Worm (Caenorhabditis elegans) whole organism, L1 larva: ENCODE data around the gene mms-19.

Experiments used
- aha-1 ChIP-seq: fragments of 150-350 bp; optimal IDR thresholded peaks from 2 replicates; lab custom pipeline; 2014; ENCODE audit warnings: missing biosample characterization, missing genetic modification characterization
- aly-2 ChIP-seq: fragments of 150-350 bp; optimal IDR thresholded peaks from 2 replicates; lab custom pipeline; 2014; ENCODE audit warnings: missing biosample characterization, missing genetic modification characterization
- blmp-1 ChIP-seq: fragments of 150-350 bp; optimal IDR thresholded peaks from 2 replicates; lab custom pipeline; 2014; ENCODE audit warnings: missing biosample characterization, missing genetic modification characterization
- ceh-63 ChIP-seq: fragments of 200-800 bp; sonication (Bioruptor generic); optimal IDR thresholded peaks from 2 replicates; lab custom pipeline; 2018; ENCODE audit warnings: mild to moderate bottlenecking, missing genetic modification characterization, missing compliant biosample characterization
- ceh-82 ChIP-seq, 3 experiments: fragments of 150-350 bp in 1 of 3; sonication (generic microtip) in 2 of 3; optimal IDR thresholded peaks; 2 replicates each; lab custom pipeline; 2014 to 2017; ENCODE audit warnings: missing biosample characterization in 3 of 3, missing genetic modification characterization in 3 of 3
- ceh-90 ChIP-seq: sonication (generic microtip); optimal IDR thresholded peaks from 2 replicates; lab custom pipeline; 2016; ENCODE audit warnings: missing genetic modification characterization, missing compliant biosample characterization
- dpl-1 ChIP-seq, 3 experiments: fragments of 150-350 bp in 2 of 3; sonication (generic microtip) in 1 of 3; optimal IDR thresholded peaks; 2 replicates each; lab custom pipeline; 2014 to 2017; ENCODE audit warnings: missing biosample characterization in 3 of 3, missing genetic modification characterization in 3 of 3, missing genetic modification reagents in 3 of 3
- efl-1 ChIP-seq, 4 experiments: fragments of 150-350 bp; optimal IDR thresholded peaks in 3 of 4; peaks in 1 of 4; 1 replicate in 1 of 4; 2 replicates in 3 of 4; lab custom pipeline; 2014; ENCODE audit warnings: missing biosample characterization in 2 of 4, missing genetic modification characterization in 2 of 4, missing genetic modification reagents in 2 of 4
- ets-5 ChIP-seq: fragments of 200-800 bp; sonication (Bioruptor generic); IDR thresholded peaks from 2 replicates; pipeline ENCODE4 v1.3.6; 2022; ENCODE audit warnings: missing genetic modification characterization, missing compliant biosample characterization
- hlh-4 ChIP-seq: sonication (generic microtip); optimal IDR thresholded peaks from 2 replicates; lab custom pipeline; 2016; ENCODE audit warnings: mild to moderate bottlenecking, missing genetic modification characterization, missing compliant biosample characterization
- lin-14 ChIP-seq: fragments of 200-800 bp; sonication (Bioruptor generic); optimal IDR thresholded peaks from 2 replicates; lab custom pipeline; 2018; ENCODE audit warnings: mild to moderate bottlenecking, missing genetic modification characterization, moderate library complexity, missing compliant biosample characterization
- lin-35 ChIP-seq, 2 experiments: fragments of 150-350 bp; optimal IDR thresholded peaks; 2 replicates each; lab custom pipeline; 2014; ENCODE audit warnings: missing biosample characterization in 2 of 2, missing genetic modification characterization in 2 of 2, missing genetic modification reagents in 2 of 2
- lsy-2 ChIP-seq, 2 experiments: fragments of 150-350 bp; optimal IDR thresholded peaks; 2 replicates each; lab custom pipeline; 2014; ENCODE audit warnings: missing biosample characterization in 2 of 2, missing genetic modification characterization in 2 of 2
- nhr-12 ChIP-seq: sonication (generic microtip); optimal IDR thresholded peaks from 2 replicates; lab custom pipeline; 2017; ENCODE audit warnings: missing biosample characterization, missing genetic modification characterization
- nhr-19 ChIP-seq: fragments of 200-800 bp; sonication (Bioruptor generic); conservative IDR thresholded peaks from 2 replicates; pipeline ENCODE4 v1.3.6; 2022; ENCODE audit warnings: missing genetic modification characterization, missing compliant biosample characterization
- nhr-28 ChIP-seq: fragments of 150-350 bp; optimal IDR thresholded peaks from 2 replicates; lab custom pipeline; 2014; ENCODE audit warnings: missing biosample characterization, missing genetic modification characterization
- nhr-85 ChIP-seq: sonication (generic microtip); peaks from one replicate; lab custom pipeline; 2016; ENCODE audit warnings: missing genetic modification characterization, inconsistent platforms, missing compliant biosample characterization
- nhr-90 ChIP-seq: sonication (generic microtip); optimal IDR thresholded peaks from 2 replicates; lab custom pipeline; 2016; ENCODE audit warnings: mild to moderate bottlenecking, missing genetic modification characterization, missing compliant biosample characterization; ENCODE audit not compliant: poor library complexity
- pax-3 ChIP-seq: fragments of 200-800 bp; sonication (Bioruptor generic); optimal IDR thresholded peaks from 2 replicates; lab custom pipeline; 2018; ENCODE audit warnings: mild to moderate bottlenecking, missing genetic modification characterization, moderate library complexity, missing compliant biosample characterization
- pqm-1 ChIP-seq: sonication (generic microtip); optimal IDR thresholded peaks from 3 replicates; lab custom pipeline; 2017; ENCODE audit warnings: missing biosample characterization, missing genetic modification characterization
- rnt-1 ChIP-seq: sonication (generic microtip); optimal IDR thresholded peaks from 2 replicates; lab custom pipeline; 2016; ENCODE audit warnings: mild to moderate bottlenecking, missing genetic modification characterization, moderate library complexity, missing compliant biosample characterization
- snpc-4 ChIP-seq: fragments of 150-350 bp; optimal IDR thresholded peaks from 2 replicates; lab custom pipeline; 2014; ENCODE audit warnings: missing biosample characterization, missing genetic modification characterization
- snu-23 ChIP-seq: sonication (generic microtip); optimal IDR thresholded peaks from 2 replicates; lab custom pipeline; 2016; ENCODE audit warnings: missing genetic modification characterization, missing compliant biosample characterization
- sox-4 ChIP-seq: sonication (generic microtip); optimal IDR thresholded peaks from 2 replicates; lab custom pipeline; 2016; ENCODE audit warnings: missing genetic modification characterization, missing compliant biosample characterization
- sptf-1 ChIP-seq: fragments of 150-350 bp; optimal IDR thresholded peaks from 2 replicates; lab custom pipeline; 2014; ENCODE audit warnings: missing biosample characterization, missing genetic modification characterization
- sup-37 ChIP-seq: fragments of 200-800 bp; sonication (Bioruptor generic); optimal IDR thresholded peaks from 2 replicates; lab custom pipeline; 2018; ENCODE audit warnings: mild to moderate bottlenecking, missing genetic modification characterization, missing compliant biosample characterization
- tbx-2 ChIP-seq: sonication (generic microtip); optimal IDR thresholded peaks from 2 replicates; lab custom pipeline; 2016; ENCODE audit warnings: missing genetic modification characterization, missing compliant biosample characterization
- tlp-1 ChIP-seq: fragments of 150-350 bp; optimal IDR thresholded peaks from 2 replicates; lab custom pipeline; 2014; ENCODE audit warnings: missing biosample characterization, missing genetic modification characterization
- unc-62 ChIP-seq: fragments of 150-350 bp; optimal IDR thresholded peaks from 2 replicates; lab custom pipeline; 2014; ENCODE audit warnings: missing biosample characterization, missing genetic modification reagents, missing genetic modification characterization
- vab-15 ChIP-seq: sonication (generic microtip); optimal IDR thresholded peaks from 2 replicates; lab custom pipeline; 2017; ENCODE audit warnings: missing genotype, mild to moderate bottlenecking, missing genetic modification characterization, missing compliant biosample characterization
- ztf-11 ChIP-seq, 2 experiments: sonication (generic microtip); optimal IDR thresholded peaks; 2 replicates each; lab custom pipeline; 2016 to 2017; ENCODE audit warnings: missing genetic modification characterization in 2 of 2, missing biosample characterization in 1 of 2, missing compliant biosample characterization in 1 of 2
- ztf-4 ChIP-seq: fragments of 150-350 bp; optimal IDR thresholded peaks from 2 replicates; lab custom pipeline; 2014; ENCODE audit warnings: missing biosample characterization, missing genetic modification characterization

The mms-19 gene

DNA sequence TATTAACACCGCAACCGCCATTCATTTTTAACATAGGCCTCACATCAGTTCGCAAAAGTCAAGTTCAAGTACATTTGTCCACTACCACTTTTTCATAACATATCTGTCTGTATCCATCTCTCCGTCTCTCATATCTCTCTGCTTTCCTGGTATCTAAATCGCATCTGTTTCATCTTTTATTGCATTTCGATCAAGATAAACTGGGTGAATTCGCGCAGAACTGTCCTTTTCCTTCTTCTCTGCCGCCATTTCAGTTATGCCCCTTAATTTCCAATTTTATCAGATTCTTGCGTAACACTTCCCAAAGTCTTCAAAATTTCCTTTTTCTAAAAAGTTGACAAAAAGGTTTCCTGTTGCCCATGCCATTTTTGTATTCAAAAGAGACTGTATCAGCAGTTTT is 9.1 kb downstream of the mms-19 start:
- peak; percentile 76 for TF ChIP-seq lin-14 (GFP tag; lab: Kevin White, UChicago)
- TF ChIP-seq ztf-11 (tag; optimal IDR thresholded peaks at IDR 0.05; lab: Kevin White, UChicago) = no peak
- no peak for TF ChIP-seq nhr-19
- no peak for TF ChIP-seq ets-5 (GFP tag; lab: Robert Waterston, UW)
- peak; percentile 83 for TF ChIP-seq blmp-1 (tag; lab: Kevin White, UChicago)
- peak in 1 of 2 experiments; percentile 8 for TF ChIP-seq lsy-2 (tag; optimal IDR thresholded peaks at IDR 0.05; lab: Kevin White, UChicago)
- no peak for TF ChIP-seq efl-1 (optimal IDR thresholded peaks at IDR 0.05; lab: Kevin White, UChicago)
- TF ChIP-seq efl-1 (GFP tag; optimal IDR thresholded peaks at IDR 0.05 in 1 of 2; lab: Kevin White, UChicago) = peak in 1 of 2 experiments; percentile 43
- no peak for TF ChIP-seq lin-35 (GFP tag; optimal IDR thresholded peaks at IDR 0.05; lab: Kevin White, UChicago)
- TF ChIP-seq rnt-1 = peak; percentile 13
- TF ChIP-seq tbx-2 (tag; lab: Kevin White, UChicago) = no peak
- TF ChIP-seq snpc-4 (tag; lab: Kevin White, UChicago) = no peak
- TF ChIP-seq nhr-85 (tag; lab: Kevin White, UChicago) = peak; percentile 93
- TF ChIP-seq dpl-1 (GFP tag; optimal IDR thresholded peaks at IDR 0.05; lab: Kevin White, UChicago) = no peak
- TF ChIP-seq snu-23 (GFP tag; lab: Kevin White, UChicago) = peak; percentile 14

DNA sequence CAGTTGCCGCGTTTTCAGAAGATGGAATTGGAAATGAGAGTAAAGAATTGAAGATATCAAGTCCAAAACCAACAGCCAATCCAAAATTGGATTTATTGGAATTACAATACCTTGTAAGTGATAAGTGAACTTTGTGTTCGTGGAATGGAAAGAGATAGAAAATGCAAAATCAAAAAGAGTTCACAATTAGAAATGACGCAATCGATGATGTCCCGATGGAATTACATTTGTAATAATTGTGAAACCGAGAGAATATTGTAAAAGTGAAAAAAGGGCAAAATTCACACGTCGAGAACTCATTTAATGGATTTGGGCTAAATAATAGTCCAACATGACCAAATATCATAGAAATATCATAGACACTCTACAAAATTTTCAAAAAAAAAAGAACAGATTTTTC is 11.1 kb downstream of the mms-19 start:
- no peak for TF ChIP-seq blmp-1 (tag; lab: Kevin White, UChicago)
- no peak for TF ChIP-seq nhr-12 (tag; lab: Kevin White, UChicago)
- no peak for TF ChIP-seq ceh-90 (tag; lab: Kevin White, UChicago)
- TF ChIP-seq, all 84 proteins: peak for 0

DNA sequence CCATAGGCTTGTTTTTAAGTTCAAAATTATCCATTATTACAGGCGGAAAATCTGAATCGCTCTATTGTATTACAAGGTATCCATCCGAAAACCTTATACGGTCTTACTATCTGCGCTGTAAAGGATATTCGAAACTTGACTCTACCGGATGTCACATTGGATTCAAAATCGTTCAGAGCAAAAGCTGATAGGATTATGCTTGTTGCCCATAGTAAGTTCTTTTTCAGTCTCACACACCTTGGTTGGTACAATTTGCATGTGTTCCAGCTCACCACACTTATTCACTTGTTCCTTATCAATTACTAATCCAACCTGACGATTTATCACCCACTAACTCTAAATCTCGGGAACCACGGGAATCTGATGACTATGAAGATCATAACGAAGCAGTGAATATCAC is 13.5 kb downstream of the mms-19 start:
- TF ChIP-seq pax-3 (no peak), vab-15 (no peak), pqm-1 (tag; lab: Kevin White, UChicago) (no peak), hlh-4 (tag; lab: Kevin White, UChicago) (no peak), tlp-1 (tag; lab: Kevin White, UChicago) (no peak), sup-37 (GFP tag; lab: Kevin White, UChicago) (no peak), aha-1 (tag; lab: Kevin White, UChicago) (no peak), nhr-28 (no peak), sptf-1 (tag; lab: Kevin White, UChicago) (no peak), unc-62 (no peak), blmp-1 (tag; lab: Kevin White, UChicago) (no peak), aly-2 (tag; lab: Kevin White, UChicago) (no peak), ceh-63 (GFP tag; lab: Kevin White, UChicago) (no peak)

DNA sequence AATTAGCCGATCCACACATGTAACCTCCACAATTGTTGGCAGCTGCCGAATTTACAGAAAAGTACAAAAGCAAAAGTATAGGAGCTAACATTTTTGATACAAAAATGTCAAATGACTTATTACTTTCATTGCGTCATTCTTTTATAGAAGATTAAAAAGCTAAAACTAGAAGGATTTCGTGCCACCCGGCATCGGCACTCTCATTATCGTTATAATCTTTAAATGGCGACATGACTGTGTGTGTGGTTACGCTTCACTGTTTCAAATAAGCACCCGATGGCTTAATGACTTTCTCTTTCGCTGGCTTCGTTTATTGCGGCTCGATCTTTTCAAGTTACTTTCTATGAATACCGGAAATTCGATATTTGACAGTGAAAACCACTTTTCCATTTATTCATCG is 19.6 kb downstream of the mms-19 start, which contains the start of gene grl-1:
Gene grl-1 (minus strand): TSS at position 101 of the 400 bp plus-strand sequence.
- TF ChIP-seq ztf-4 (tag; lab: Kevin White, UChicago) = no peak
- TF ChIP-seq, all 84 proteins: peak for 0

DNA sequence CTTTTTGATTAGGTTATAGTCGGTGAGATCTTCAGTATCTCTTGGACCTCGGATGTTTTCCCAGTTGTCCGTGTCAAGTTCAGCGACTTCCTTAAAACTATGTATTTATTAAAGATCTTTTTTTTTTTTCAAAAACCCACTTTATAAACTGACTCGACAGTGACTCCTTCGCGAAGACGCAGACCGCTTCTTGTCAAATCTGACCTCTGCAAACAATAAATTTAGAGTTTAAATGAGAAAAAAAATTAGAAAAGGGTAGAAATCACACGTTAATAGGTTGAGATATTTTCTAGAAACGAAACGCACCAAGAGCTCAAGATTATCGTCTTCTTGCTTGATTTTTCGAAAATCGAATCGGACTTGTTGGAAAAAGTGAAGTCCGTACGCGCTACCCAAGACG is 21.6 kb downstream of the mms-19 start, which contains the start of gene C24G6.8:
Gene C24G6.8 (minus strand): TSS at position 101 of the 400 bp plus-strand sequence.
- TF ChIP-seq snu-23 (GFP tag; lab: Kevin White, UChicago) (no peak), lsy-2 (tag; optimal IDR thresholded peaks at IDR 0.05; lab: Kevin White, UChicago) (no peak), sox-4 (no peak), ceh-82 (tag; optimal IDR thresholded peaks at IDR 0.05; lab: Kevin White, UChicago) (no peak), efl-1 (optimal IDR thresholded peaks at IDR 0.05; lab: Kevin White, UChicago) (no peak), efl-1 (GFP tag; optimal IDR thresholded peaks at IDR 0.05 in 1 of 2; lab: Kevin White, UChicago) (peak in 1 of 2 experiments; percentile 68), nhr-90 (tag; lab: Kevin White, UChicago) (no peak)
